Worm (Caenorhabditis elegans) whole organism, late embryonic: Measurements from ENCODE around the gene F59A6.10.

Source experiments
- ceh-9 ChIP-seq: sonication (generic microtip); optimal IDR thresholded peaks from 2 replicates; lab custom pipeline; 2016; ENCODE audit warnings: mild to moderate bottlenecking, missing genetic modification characterization, inconsistent platforms, missing compliant biosample characterization
- hlh-13 ChIP-seq: fragments of 200-800 bp; sonication (Bioruptor generic); optimal IDR thresholded peaks from 2 replicates; lab custom pipeline; 2018; ENCODE audit warnings: mild to moderate bottlenecking, missing genetic modification characterization, missing compliant biosample characterization
- pha-4 ChIP-seq: fragments of 150-350 bp; optimal IDR thresholded peaks from 2 replicates; lab custom pipeline; 2018; ENCODE audit warnings: missing biosample characterization, missing genetic modification reagents, missing genetic modification characterization
- sox-4 ChIP-seq: sonication (generic microtip); optimal IDR thresholded peaks from 2 replicates; lab custom pipeline; 2017; ENCODE audit warnings: mild to moderate bottlenecking, missing genetic modification characterization, inconsistent platforms, missing compliant biosample characterization

ce11 chrII:5049249-5049648, 45.5 kb downstream of the F59A6.10 start:
- TF ChIP-seq sox-4 (tag; lab: Kevin White, UChicago) = no peak
- TF ChIP-seq hlh-13 = no peak
- no peak for TF ChIP-seq pha-4 (tag; lab: Kevin White, UChicago)
- no peak for TF ChIP-seq ceh-9 (tag; lab: Kevin White, UChicago)
